Fruit fly (Drosophila melanogaster): ENCODE results near the gene CG33234.

DNA sequence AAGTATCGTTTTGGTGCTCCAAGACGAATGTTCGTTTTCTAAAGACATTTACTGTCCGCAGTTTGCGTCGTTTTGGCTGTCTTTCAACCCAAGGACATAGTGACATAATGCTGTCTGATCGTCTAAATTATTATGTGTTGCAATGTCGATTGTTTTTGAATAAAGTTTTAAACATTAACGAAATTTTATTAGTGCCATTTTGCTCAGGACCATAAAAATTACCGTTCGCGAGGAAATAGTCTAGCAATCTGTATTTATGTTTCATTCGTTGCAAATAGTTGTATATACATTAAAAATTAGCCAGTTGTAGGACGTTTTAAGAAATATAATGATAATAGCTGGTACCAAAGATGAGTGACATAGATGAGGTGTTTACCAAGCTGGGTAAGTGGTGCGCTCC, at the start of gene CG33234:
- TF ChIP-seq Crg-1 (GFP tag; optimal IDR thresholded peaks at IDR 0.05): no peak
- TF ChIP-seq CG7045 (GFP tag; optimal IDR thresholded peaks at IDR 0.05): no peak
- TF ChIP-seq pad (GFP tag; optimal IDR thresholded peaks at IDR 0.05): no peak

Measured in whole organism, adult.